Worm (Caenorhabditis elegans): ENCODE measurements around the gene T05A8.7.

ce11 chrII:2764664-2765063 is 22.5 kb upstream of the T05A8.7 start, which contains the start of gene fbxb-108:
- TF ChIP-seq him-1 (tag; optimal IDR thresholded peaks at IDR 0.05) (no peak), dao-5 (tag; optimal IDR thresholded peaks at IDR 0.05) (no peak), W03F9.2 (tag; optimal IDR thresholded peaks at IDR 0.05) (no peak)

All from whole organism, L4/young adult.